Worm (Caenorhabditis elegans) whole organism, late embryonic: ENCODE measurements around the gene ced-3.

Experiments used
- ama-1 ChIP-seq: fragments of 150-350 bp; optimal IDR thresholded peaks from 2 replicates; lab custom pipeline; 2014
- ceh-18 ChIP-seq: sonication (generic microtip); optimal IDR thresholded peaks from 2 replicates; lab custom pipeline; 2016; ENCODE audit warnings: missing genetic modification characterization, missing compliant biosample characterization
- ceh-9 ChIP-seq: sonication (generic microtip); optimal IDR thresholded peaks from 2 replicates; lab custom pipeline; 2016; ENCODE audit warnings: mild to moderate bottlenecking, missing genetic modification characterization, inconsistent platforms, missing compliant biosample characterization
- dve-1 ChIP-seq: sonication (generic microtip); optimal IDR thresholded peaks from 2 replicates; lab custom pipeline; 2017; ENCODE audit warnings: antibody characterized with exemption, mild to moderate bottlenecking, missing genetic modification characterization, missing compliant biosample characterization
- elt-2 ChIP-seq: sonication (generic microtip); optimal IDR thresholded peaks from 2 replicates; lab custom pipeline; 2016; ENCODE audit warnings: missing genetic modification reagents, missing genetic modification characterization, missing compliant biosample characterization
- fkh-10 ChIP-seq: fragments of 150-350 bp; optimal IDR thresholded peaks from 2 replicates; lab custom pipeline; 2014; ENCODE audit warnings: missing biosample characterization, missing genetic modification reagents, missing genetic modification characterization
- nhr-11 ChIP-seq: fragments of 150-350 bp; optimal IDR thresholded peaks from 2 replicates; lab custom pipeline; 2014; ENCODE audit warnings: missing biosample characterization, missing genetic modification characterization
- pat-9 ChIP-seq: fragments of 200-800 bp; sonication (Bioruptor generic); optimal IDR thresholded peaks from 2 replicates; lab custom pipeline; 2018; ENCODE audit warnings: mild to moderate bottlenecking, missing genetic modification characterization, moderate library complexity, missing compliant biosample characterization

- TF ChIP-seq ama-1 (lab: Kevin White, UChicago) (no peak), elt-2 (no peak), dve-1 (no peak), ceh-18 (tag; lab: Kevin White, UChicago) (no peak), ceh-9 (tag; lab: Kevin White, UChicago) (no peak), nhr-11 (tag; lab: Kevin White, UChicago) (no peak), pat-9 (no peak), fkh-10 (GFP tag; lab: Kevin White, UChicago) (no peak)
These were observed 30.6 kb downstream of the ced-3 start for ce11 chrIV:13173359-13173758.
